Worm (Caenorhabditis elegans) whole organism, young adult: ENCODE data around the gene che-7.

Experiments
- B0336.3 ChIP-seq: fragments of 200-800 bp; sonication (Bioruptor generic); IDR thresholded peaks from 2 replicates; pipeline ENCODE4 v1.3.6; 2022; ENCODE audit warnings: missing genetic modification characterization, missing compliant biosample characterization
- D2030.7 ChIP-seq: fragments of 200-800 bp; sonication (Bioruptor generic); IDR thresholded peaks from 2 replicates; pipeline ENCODE4 v1.3.6; 2022; ENCODE audit warnings: missing genetic modification reagents, missing genetic modification characterization, missing compliant biosample characterization
- F23B12.7 ChIP-seq: sonication (generic microtip); optimal IDR thresholded peaks from 2 replicates; lab custom pipeline; 2017; ENCODE audit warnings: missing genetic modification characterization, mild to moderate bottlenecking, missing compliant biosample characterization, antibody characterized with exemption, moderate library complexity; ENCODE audit not compliant: insufficient read depth
- F33H1.4 ChIP-seq: fragments of 200-800 bp; sonication (Bioruptor generic); IDR thresholded peaks from 2 replicates; pipeline ENCODE4 v1.3.6; 2022; ENCODE audit warnings: missing genetic modification reagents, missing genetic modification characterization, missing compliant biosample characterization
- Y53F4B.3 ChIP-seq: fragments of 200-800 bp; sonication (Bioruptor generic); IDR thresholded peaks from 2 replicates; pipeline ENCODE4 v1.3.6; 2022; ENCODE audit warnings: missing genetic modification reagents, missing genetic modification characterization, missing compliant biosample characterization
- Y67H2A.10 ChIP-seq: fragments of 200-800 bp; sonication (Bioruptor generic); conservative IDR thresholded peaks from 2 replicates; pipeline ENCODE4 v1.3.6; 2022; ENCODE audit warnings: missing genetic modification reagents, missing genetic modification characterization, missing compliant biosample characterization
- Y79H2A.3 ChIP-seq: fragments of 200-800 bp; sonication (Bioruptor generic); conservative IDR thresholded peaks from 2 replicates; pipeline ENCODE4 v1.3.6; 2022; ENCODE audit warnings: missing genetic modification reagents, missing genetic modification characterization, missing compliant biosample characterization
- ZK185.1 ChIP-seq: sonication (generic microtip); optimal IDR thresholded peaks from 2 replicates; lab custom pipeline; 2016; ENCODE audit warnings: mild to moderate bottlenecking, missing genetic modification characterization, missing compliant biosample characterization; ENCODE audit not compliant: poor library complexity, severe bottlenecking
- ama-1 ChIP-seq, 3 experiments: fragments of 150-350 bp in 1 of 3; sonication (generic microtip) in 2 of 3; optimal IDR thresholded peaks; 2 replicates each; lab custom pipeline; 2014 to 2018; ENCODE audit warnings: missing biosample characterization in 2 of 3, missing genetic modification characterization in 2 of 3, missing genetic modification reagents in 2 of 3
- cebp-1 ChIP-seq, 2 experiments: fragments of 200-800 bp in 1 of 2; sonication (Bioruptor generic) in 1 of 2; sonication (generic microtip) in 1 of 2; IDR thresholded peaks in 1 of 2; optimal IDR thresholded peaks in 1 of 2; 2 replicates each; pipeline versions ENCODE4 v1.3.6 to Lab custom; 2017 to 2022; ENCODE audit warnings: missing compliant biosample characterization in 2 of 2, missing genetic modification characterization in 2 of 2, mild to moderate bottlenecking in 1 of 2, missing genetic modification reagents in 1 of 2, moderate library complexity in 1 of 2
- cebp-2 ChIP-seq: fragments of 200-800 bp; sonication (Bioruptor generic); IDR thresholded peaks from 2 replicates; pipeline ENCODE4 v1.3.6; 2022; ENCODE audit warnings: missing genetic modification characterization, missing compliant biosample characterization
- ceh-58 ChIP-seq: fragments of 200-800 bp; sonication (Bioruptor generic); IDR thresholded peaks from 2 replicates; pipeline ENCODE4 v1.3.6; 2022; ENCODE audit warnings: missing genetic modification characterization, missing compliant biosample characterization
- die-1 ChIP-seq: sonication (generic microtip); optimal IDR thresholded peaks from 2 replicates; lab custom pipeline; 2016; ENCODE audit warnings: missing genotype, mild to moderate bottlenecking, missing genetic modification characterization, missing compliant biosample characterization
- dpl-1 ChIP-seq: fragments of 150-350 bp; optimal IDR thresholded peaks from 2 replicates; lab custom pipeline; 2014; ENCODE audit warnings: missing biosample characterization, missing genetic modification reagents, missing genetic modification characterization
- efl-1 ChIP-seq: fragments of 150-350 bp; optimal IDR thresholded peaks from 2 replicates; lab custom pipeline; 2014; ENCODE audit warnings: missing biosample characterization, missing genetic modification reagents, missing genetic modification characterization
- egrh-3 ChIP-seq: fragments of 200-800 bp; sonication (Bioruptor generic); IDR thresholded peaks from 2 replicates; pipeline ENCODE4 v1.3.6; 2022; ENCODE audit warnings: missing genetic modification reagents, missing genetic modification characterization, missing compliant biosample characterization
- fkh-3 ChIP-seq: sonication (generic microtip); optimal IDR thresholded peaks from 2 replicates; lab custom pipeline; 2016; ENCODE audit warnings: mild to moderate bottlenecking, missing genetic modification characterization, missing compliant biosample characterization
- hlh-12 ChIP-seq: sonication (generic microtip); optimal IDR thresholded peaks from 2 replicates; lab custom pipeline; 2016; ENCODE audit warnings: missing genetic modification characterization, missing compliant biosample characterization
- hmg-1.2 ChIP-seq: fragments of 200-800 bp; sonication (Bioruptor generic); IDR thresholded peaks from 2 replicates; pipeline ENCODE4 v1.3.6; 2022; ENCODE audit warnings: missing genetic modification reagents, missing genetic modification characterization, missing compliant biosample characterization
- hrde-1 ChIP-seq: sonication (generic microtip); optimal IDR thresholded peaks from 2 replicates; lab custom pipeline; 2016; ENCODE audit warnings: missing genetic modification characterization, mild to moderate bottlenecking, missing compliant biosample characterization, moderate library complexity, missing genotype, missing genetic modification reagents, borderline replicate concordance
- hsf-1 ChIP-seq: fragments of 200-800 bp; sonication (Bioruptor generic); IDR thresholded peaks from 2 replicates; pipeline ENCODE4 v1.3.6; 2022; ENCODE audit warnings: missing genetic modification reagents, missing genetic modification characterization, missing compliant biosample characterization
- lag-1 ChIP-seq: fragments of 200-800 bp; sonication (Bioruptor generic); IDR thresholded peaks from 2 replicates; pipeline ENCODE4 v1.3.6; 2022; ENCODE audit warnings: missing genetic modification reagents, missing genetic modification characterization, missing compliant biosample characterization
- let-526 ChIP-seq: fragments of 200-800 bp; sonication (Bioruptor generic); IDR thresholded peaks from 2 replicates; pipeline ENCODE4 v1.3.6; 2022; ENCODE audit warnings: missing genetic modification reagents, missing genetic modification characterization, missing compliant biosample characterization
- lin-54 ChIP-seq: fragments of 200-800 bp; sonication (Bioruptor generic); optimal IDR thresholded peaks from 2 replicates; lab custom pipeline; 2018; ENCODE audit warnings: mild to moderate bottlenecking, missing genetic modification characterization, missing compliant biosample characterization
- lsl-1 ChIP-seq: fragments of 200-800 bp; sonication (Bioruptor generic); optimal IDR thresholded peaks from 2 replicates; lab custom pipeline; 2018; ENCODE audit warnings: mild to moderate bottlenecking, missing genetic modification characterization, moderate library complexity, missing compliant biosample characterization
- madf-3 ChIP-seq: fragments of 200-800 bp; sonication (Bioruptor generic); IDR thresholded peaks from 2 replicates; pipeline ENCODE4 v1.3.6; 2022; ENCODE audit warnings: missing genetic modification reagents, missing genetic modification characterization, missing compliant biosample characterization
- madf-6 ChIP-seq: fragments of 200-800 bp; sonication (Bioruptor generic); IDR thresholded peaks from 2 replicates; pipeline ENCODE4 v1.3.6; 2022; ENCODE audit warnings: missing genetic modification reagents, missing genetic modification characterization, missing compliant biosample characterization
- madf-8 ChIP-seq: fragments of 200-800 bp; sonication (Bioruptor generic); conservative IDR thresholded peaks from 2 replicates; pipeline ENCODE4 v1.3.6; 2022; ENCODE audit warnings: missing genetic modification reagents, missing genetic modification characterization, missing compliant biosample characterization
- mcd-1 ChIP-seq: fragments of 200-800 bp; sonication (Bioruptor generic); IDR thresholded peaks from 2 replicates; pipeline ENCODE4 v1.3.6; 2022; ENCODE audit warnings: missing genetic modification reagents, missing genetic modification characterization, missing compliant biosample characterization
- nhr-120 ChIP-seq: fragments of 200-800 bp; sonication (Bioruptor generic); IDR thresholded peaks from 2 replicates; pipeline ENCODE4 v1.3.6; 2022; ENCODE audit warnings: missing genetic modification characterization, missing compliant biosample characterization
- nhr-179 ChIP-seq: sonication (generic microtip); optimal IDR thresholded peaks from 2 replicates; lab custom pipeline; 2016; ENCODE audit warnings: mild to moderate bottlenecking, missing genetic modification characterization, missing compliant biosample characterization
- nhr-27 ChIP-seq: fragments of 200-800 bp; sonication (Bioruptor generic); optimal IDR thresholded peaks from 2 replicates; lab custom pipeline; 2018; ENCODE audit warnings: mild to moderate bottlenecking, missing genetic modification characterization, moderate library complexity, missing compliant biosample characterization
- pbrm-1 ChIP-seq: fragments of 200-800 bp; sonication (Bioruptor generic); IDR thresholded peaks from 2 replicates; pipeline ENCODE4 v1.3.6; 2022; ENCODE audit warnings: missing genetic modification reagents, missing genetic modification characterization, missing compliant biosample characterization
- rcor-1 ChIP-seq: fragments of 200-800 bp; sonication (Bioruptor generic); IDR thresholded peaks from 2 replicates; pipeline ENCODE4 v1.3.6; 2022; ENCODE audit warnings: missing genetic modification reagents, missing genetic modification characterization, missing compliant biosample characterization
- repo-1 ChIP-seq: sonication (generic microtip); optimal IDR thresholded peaks from 2 replicates; lab custom pipeline; 2017; ENCODE audit warnings: mild to moderate bottlenecking, missing genetic modification characterization, missing compliant biosample characterization
- sdz-38 ChIP-seq: sonication (generic microtip); optimal IDR thresholded peaks from 2 replicates; lab custom pipeline; 2016; ENCODE audit warnings: missing genotype, missing genetic modification characterization, missing compliant biosample characterization
- snpc-1.3 ChIP-seq: sonication (generic microtip); optimal IDR thresholded peaks from 2 replicates; lab custom pipeline; 2017; ENCODE audit warnings: missing genetic modification characterization, mild to moderate bottlenecking, missing compliant biosample characterization, antibody characterized with exemption, moderate library complexity, missing genotype, missing genetic modification reagents; ENCODE audit not compliant: insufficient read depth
- snpc-4 ChIP-seq, 5 experiments: fragments of 150-350 bp in 1 of 5; sonication (generic microtip) in 4 of 5; optimal IDR thresholded peaks; 2 replicates each; lab custom pipeline; 2014 to 2018; ENCODE audit warnings: missing genetic modification characterization in 5 of 5, missing biosample characterization in 3 of 5, antibody characterized with exemption in 2 of 5, mild to moderate bottlenecking in 2 of 5, missing compliant biosample characterization in 2 of 5, missing genotype in 2 of 5, moderate library complexity in 2 of 5, missing genetic modification reagents in 1 of 5
- somi-1 ChIP-seq: fragments of 200-800 bp; sonication (Bioruptor generic); optimal IDR thresholded peaks from 2 replicates; lab custom pipeline; 2018; ENCODE audit warnings: mild to moderate bottlenecking, missing genetic modification characterization, missing compliant biosample characterization
- sptf-2 ChIP-seq: fragments of 200-800 bp; sonication (Bioruptor generic); optimal IDR thresholded peaks from 2 replicates; lab custom pipeline; 2018; ENCODE audit warnings: mild to moderate bottlenecking, missing genetic modification characterization, missing compliant biosample characterization
- zfh-2 ChIP-seq: fragments of 200-800 bp; sonication (Bioruptor generic); conservative IDR thresholded peaks from 2 replicates; pipeline ENCODE4 v1.3.6; 2022; ENCODE audit warnings: missing genetic modification reagents, missing genetic modification characterization, missing compliant biosample characterization
- ztf-18 ChIP-seq: sonication (generic microtip); optimal IDR thresholded peaks from 2 replicates; lab custom pipeline; 2016; ENCODE audit warnings: missing genotype, mild to moderate bottlenecking, missing genetic modification characterization, missing compliant biosample characterization

Gene che-7

DNA sequence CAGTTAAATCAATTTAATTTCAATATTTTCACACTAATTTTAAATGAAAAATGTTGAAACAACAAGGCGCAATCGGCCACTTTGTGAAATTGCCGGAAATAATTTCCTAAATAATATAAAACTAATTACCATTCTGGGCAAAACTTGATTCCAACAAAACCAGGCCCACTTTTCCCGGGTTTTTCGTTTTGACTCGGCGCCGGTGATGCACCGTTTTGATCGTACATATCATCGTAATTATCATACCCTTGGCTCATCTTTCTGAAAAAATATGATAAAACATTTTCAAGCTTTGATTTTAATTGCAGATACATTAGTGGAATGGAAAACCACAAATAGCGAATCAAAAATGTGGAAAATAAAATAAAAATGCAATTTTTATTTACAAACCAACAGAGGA lies 43.0 kb upstream of the che-7 start, which contains the start of gene rpb-9 (continued):
- TF ChIP-seq Y53F4B.3 (GFP tag; lab: Robert Waterston, UW) (no peak), Y67H2A.10 (GFP tag; lab: Robert Waterston, UW) (no peak), B0336.3 (GFP tag; lab: Robert Waterston, UW) (peak; percentile 27; the same call in 1 of the 2 replicates), hrde-1 (tag; lab: Kevin White, UChicago) (no peak), lsl-1 (GFP tag; lab: Kevin White, UChicago) (no peak), egrh-3 (GFP tag; lab: Robert Waterston, UW) (no peak), dpl-1 (GFP tag; lab: Kevin White, UChicago) (no peak), lin-54 (GFP tag; lab: Kevin White, UChicago) (no peak), zfh-2 (GFP tag; lab: Robert Waterston, UW) (no peak), mcd-1 (GFP tag; lab: Robert Waterston, UW) (no peak), nhr-120 (GFP tag; lab: Robert Waterston, UW) (no peak), pbrm-1 (GFP tag; lab: Robert Waterston, UW) (no peak), efl-1 (GFP tag; lab: Kevin White, UChicago) (no peak), nhr-27 (tag; lab: Kevin White, UChicago) (no peak), sptf-2 (GFP tag; lab: Kevin White, UChicago) (no peak), ama-1 (optimal IDR thresholded peaks at IDR 0.05; lab: Kevin White, UChicago) (peak; percentile 17), ama-1 (GFP tag; optimal IDR thresholded peaks at IDR 0.05; lab: Kevin White, UChicago) (no peak), die-1 (tag; lab: Kevin White, UChicago) (peak; percentile 14), hlh-12 (tag; lab: Kevin White, UChicago) (no peak), F23B12.7 (tag; lab: Kevin White, UChicago) (no peak), Y79H2A.3 (GFP tag; lab: Robert Waterston, UW) (no peak), somi-1 (GFP tag; lab: Kevin White, UChicago) (no peak)

DNA sequence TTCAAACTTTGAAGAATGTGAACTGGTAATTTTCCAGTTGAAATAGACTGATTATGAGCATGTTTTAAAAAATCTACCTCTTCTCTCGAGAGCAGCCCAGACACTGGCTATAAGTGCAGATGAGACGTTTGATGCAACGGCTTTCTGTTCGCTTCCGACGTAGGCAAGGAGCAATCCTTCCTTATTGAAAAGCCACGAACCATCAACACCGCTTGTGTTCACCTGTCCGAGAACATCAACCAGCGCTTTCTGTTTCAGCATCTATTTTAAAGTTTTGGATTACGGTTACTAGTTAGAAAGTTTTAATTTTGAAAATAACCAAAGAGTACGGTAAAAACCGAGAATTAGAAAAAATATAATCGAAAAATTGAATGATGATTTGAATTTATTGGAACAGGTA lies 41.8 kb upstream of the che-7 start, which contains the start of gene lmtr-2:
Gene lmtr-2, minus strand, starts transcription at position 261 of the 400 bp plus-strand sequence.
- TF ChIP-seq madf-6 (GFP tag; lab: Robert Waterston, UW), result peak; percentile 20; the same call in 1 of the 2 replicates
- peak; percentile 65; the same call in 1 of the 2 replicates for TF ChIP-seq madf-3 (GFP tag; lab: Robert Waterston, UW)
- peak; percentile 13 for TF ChIP-seq repo-1 (tag; lab: Kevin White, UChicago)
- 0 out of 2 replicates have a peak, but pooled peaks have one; percentile 18 for TF ChIP-seq hsf-1 (GFP tag; lab: Robert Waterston, UW)
- TF ChIP-seq cebp-1 (GFP tag; IDR thresholded peaks at IDR 0.05; lab: Robert Waterston, UW), result no peak
- TF ChIP-seq cebp-1 (tag; optimal IDR thresholded peaks at IDR 0.05; lab: Kevin White, UChicago), result peak; percentile 26
- TF ChIP-seq ceh-58, result 0 out of 2 replicates have a peak, but pooled peaks have one; percentile 49
- no peak for TF ChIP-seq rcor-1 (GFP tag; lab: Robert Waterston, UW)
- no peak for TF ChIP-seq lag-1 (GFP tag; lab: Robert Waterston, UW)
- 0 out of 2 replicates have a peak, but pooled peaks have one; percentile 21 for TF ChIP-seq cebp-2 (GFP tag; lab: Robert Waterston, UW)

DNA sequence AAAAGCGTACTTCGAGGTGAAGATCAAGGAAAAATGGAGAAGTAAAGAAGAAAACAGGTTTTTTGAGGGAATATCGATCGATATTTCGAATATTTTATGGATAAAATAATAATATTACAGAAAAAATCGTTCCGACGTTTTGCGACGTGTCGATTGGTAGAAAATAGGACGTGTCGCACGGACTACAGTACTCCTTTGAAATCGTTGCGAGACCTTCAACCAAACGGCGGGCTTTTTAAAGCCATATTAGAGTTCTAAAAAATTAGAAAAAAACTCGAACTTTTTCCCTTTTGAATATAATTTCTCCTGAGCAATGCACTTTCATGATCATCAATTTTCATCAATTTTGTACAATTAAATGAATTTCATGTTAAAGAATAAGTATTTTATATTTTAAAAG lies 41.1 kb upstream of the che-7 start, which contains the start of gene Y97E10AR.4:
Gene Y97E10AR.4, minus strand, starts transcription at position 131 of the 400 bp plus-strand sequence.
- TF ChIP-seq Y79H2A.3 (GFP tag; lab: Robert Waterston, UW) (no peak), ZK185.1 (no peak), hmg-1.2 (0 out of 2 replicates have a peak, but pooled peaks have one; percentile 7), ztf-18 (no peak), madf-6 (GFP tag; lab: Robert Waterston, UW) (peak; percentile 39; the same call in 1 of the 2 replicates), fkh-3 (tag; lab: Kevin White, UChicago) (no peak), nhr-179 (tag; lab: Kevin White, UChicago) (no peak), sdz-38 (no peak), hrde-1 (tag; lab: Kevin White, UChicago) (no peak), F33H1.4 (peak; percentile 57), snpc-4 (GFP tag; optimal IDR thresholded peaks at IDR 0.05; lab: Kevin White, UChicago) (no peak), snpc-4 (tag; optimal IDR thresholded peaks at IDR 0.05; lab: Kevin White, UChicago) (peak in 1 of 4 experiments; percentile 6), let-526 (GFP tag; lab: Robert Waterston, UW) (no peak), snpc-1.3 (tag; lab: Kevin White, UChicago) (peak; percentile 8), lsl-1 (GFP tag; lab: Kevin White, UChicago) (peak; percentile 66), D2030.7 (GFP tag; lab: Robert Waterston, UW) (no peak), madf-8 (GFP tag; lab: Robert Waterston, UW) (0 out of 2 replicates have a peak, but pooled peaks have one; percentile 26), B0336.3 (GFP tag; lab: Robert Waterston, UW) (no peak)
